Fruit fly (Drosophila melanogaster): ENCODE results near the gene CG10077.
A peak's percentile ranks its signal among the peaks of the same experiment; 100 is the strongest.

The CG10077 gene

dm6 chr3L:6979387-6980249, 23.9 kb upstream of the CG10077 start, which contains the start of gene Galphai (continued):
- no peak for TF ChIP-seq Doc3 (GFP tag; IDR thresholded peaks at IDR 0.05; ENCODE audit: partially characterized antibody)
- no peak for TF ChIP-seq Hmx (GFP tag; optimal IDR thresholded peaks at IDR 0.05)
- peak; percentile 7 for TF ChIP-seq CG30403 (GFP tag; optimal IDR thresholded peaks at IDR 0.05)
- TF ChIP-seq Antp (GFP tag; optimal IDR thresholded peaks at IDR 0.05): peak; percentile 33
- TF ChIP-seq CG8388 (GFP tag; optimal IDR thresholded peaks at IDR 0.05): no peak
- peak; percentile 100 for TF ChIP-seq CG9797 (GFP tag; optimal IDR thresholded peaks at IDR 0.05)
- peak; percentile 1 for TF ChIP-seq Atf3 (GFP tag; optimal IDR thresholded peaks at IDR 0.05)
- TF ChIP-seq CG7357 (GFP tag; IDR thresholded peaks at IDR 0.05): 0 out of 3 replicates have a peak, but pooled peaks have one; percentile 12
- TF ChIP-seq ftz-f1 (GFP tag; optimal IDR thresholded peaks at IDR 0.05): peak; percentile 51
- no peak for TF ChIP-seq lbe (GFP tag; optimal IDR thresholded peaks at IDR 0.05)
- no peak for TF ChIP-seq nau (GFP tag; optimal IDR thresholded peaks at IDR 0.05)
- TF ChIP-seq CG3995 (GFP tag; optimal IDR thresholded peaks at IDR 0.05): no peak
- TF ChIP-seq gem (tag; optimal IDR thresholded peaks at IDR 0.05): no peak
- TF ChIP-seq Hr3 (GFP tag; optimal IDR thresholded peaks at IDR 0.05): no peak
- TF ChIP-seq klu (GFP tag; IDR thresholded peaks at IDR 0.05): no peak
- TF ChIP-seq psq (GFP tag; optimal IDR thresholded peaks at IDR 0.05): no peak
- no peak for TF ChIP-seq tx (GFP tag; optimal IDR thresholded peaks at IDR 0.05)
- peak; percentile 91 for TF ChIP-seq sqz (GFP tag; optimal IDR thresholded peaks at IDR 0.05)
- no peak for TF ChIP-seq CG8281 (tag; optimal IDR thresholded peaks at IDR 0.05)
- TF ChIP-seq Lhr (GFP tag; optimal IDR thresholded peaks at IDR 0.05): peak; percentile 100
- TF ChIP-seq CG31388 (GFP tag; optimal IDR thresholded peaks at IDR 0.05): no peak
- TF ChIP-seq emc (GFP tag; optimal IDR thresholded peaks at IDR 0.05): no peak
- TF ChIP-seq sob (GFP tag; IDR thresholded peaks at IDR 0.05): 0 out of 2 replicates have a peak, but pooled peaks have one; percentile 47
- peak; percentile 37 for TF ChIP-seq PHDP (tag; optimal IDR thresholded peaks at IDR 0.05)
- TF ChIP-seq CG18476 (GFP tag; optimal IDR thresholded peaks at IDR 0.05): no peak
- TF ChIP-seq CG8765 (GFP tag; IDR thresholded peaks at IDR 0.05): 0 out of 2 replicates have a peak, but pooled peaks have one; percentile 38
- TF ChIP-seq Hmr (GFP tag; optimal IDR thresholded peaks at IDR 0.05): peak; percentile 95
- no peak for TF ChIP-seq kah (GFP tag; optimal IDR thresholded peaks at IDR 0.05)
- peak; percentile 42 for TF ChIP-seq yki (optimal IDR thresholded peaks at IDR 0.05)
- peak; percentile 47 for TF ChIP-seq CG17912 (GFP tag; optimal IDR thresholded peaks at IDR 0.05)
- TF ChIP-seq amos (GFP tag; IDR thresholded peaks at IDR 0.05; ENCODE audit: partially characterized antibody): peak; percentile 66
- no peak for TF ChIP-seq C15 (GFP tag; IDR thresholded peaks at IDR 0.05)
- no peak for TF ChIP-seq sisA (GFP tag; IDR thresholded peaks at IDR 0.05)
- TF ChIP-seq CG7928 (GFP tag; optimal IDR thresholded peaks at IDR 0.05): peak; percentile 48
- TF ChIP-seq Six4 (GFP tag; optimal IDR thresholded peaks at IDR 0.05): no peak
- TF ChIP-seq CG9437 (GFP tag; optimal IDR thresholded peaks at IDR 0.05): no peak
- peak; percentile 67 for TF ChIP-seq BEAF-32 (GFP tag; optimal IDR thresholded peaks at IDR 0.05)
- TF ChIP-seq trem (tag; optimal IDR thresholded peaks at IDR 0.05): peak; percentile 91
- peak; percentile 64 for TF ChIP-seq her (GFP tag; optimal IDR thresholded peaks at IDR 0.05)
- TF ChIP-seq CG6689 (GFP tag; IDR thresholded peaks at IDR 0.05): no peak
- TF ChIP-seq Bgb (GFP tag; IDR thresholded peaks at IDR 0.05; ENCODE audit: partially characterized antibody): peak; percentile 64; the same call in 1 of the 2 replicates
- TF ChIP-seq zfh2 (GFP tag; optimal IDR thresholded peaks at IDR 0.05): peak; percentile 58
- no peak for TF ChIP-seq CG6272 (GFP tag; IDR thresholded peaks at IDR 0.05)
- TF ChIP-seq vnd (GFP tag; IDR thresholded peaks at IDR 0.05; ENCODE audit: partially characterized antibody): no peak
- peak in 1 of 2 experiments; percentile 69 for TF ChIP-seq Hr78 (GFP tag; optimal IDR thresholded peaks at IDR 0.05)
- TF ChIP-seq Ravus (GFP tag; IDR thresholded peaks at IDR 0.05): no peak
- TF ChIP-seq kni (GFP tag; optimal IDR thresholded peaks at IDR 0.05): peak; percentile 17
- no peak for TF ChIP-seq disco-r (GFP tag; optimal IDR thresholded peaks at IDR 0.05)
- TF ChIP-seq CG14441 (GFP tag; IDR thresholded peaks at IDR 0.05): no peak

Measured in whole organism, embryonic.